Fruit fly (Drosophila melanogaster): Measurements from ENCODE around the gene santa-maria.
A peak's percentile ranks its signal among the peaks of the same experiment; 100 is the strongest.

Gene santa-maria

DNA sequence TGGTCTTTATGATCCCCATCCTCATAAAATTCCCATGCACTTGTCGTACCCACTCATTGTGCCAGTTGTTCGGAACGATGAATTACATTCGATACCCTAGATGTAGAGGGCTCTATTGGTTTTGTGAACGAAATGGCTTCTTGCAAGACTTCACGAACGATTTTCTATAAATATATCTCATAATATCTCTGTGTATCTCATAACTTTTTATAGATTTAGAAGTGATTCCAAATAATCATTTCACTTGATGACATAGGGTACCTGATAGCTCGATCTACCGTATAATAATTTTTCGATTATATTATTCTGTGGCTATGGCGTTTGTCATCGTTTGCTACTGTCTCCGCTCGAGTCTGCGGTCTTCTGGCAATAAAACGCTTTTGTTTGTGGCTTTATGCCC, 54.1 kb downstream of the santa-maria start (continued):
- TF ChIP-seq tin (GFP tag; optimal IDR thresholded peaks at IDR 0.05) (peak; percentile 51), rib (GFP tag; IDR thresholded peaks at IDR 0.05) (0 out of 2 replicates have a peak, but pooled peaks have one; percentile 30), gt (GFP tag; IDR thresholded peaks at IDR 0.05) (no peak), CG9609 (GFP tag; optimal IDR thresholded peaks at IDR 0.05) (no peak), ERR (GFP tag; optimal IDR thresholded peaks at IDR 0.05) (no peak), btn (GFP tag; optimal IDR thresholded peaks at IDR 0.05) (no peak), Eip74EF (GFP tag; optimal IDR thresholded peaks at IDR 0.05) (peak in 1 of 2 experiments; percentile 21), Hmr (GFP tag; optimal IDR thresholded peaks at IDR 0.05) (peak; percentile 66), Mad (GFP tag; optimal IDR thresholded peaks at IDR 0.05) (no peak), Bgb (GFP tag; IDR thresholded peaks at IDR 0.05; ENCODE audit: partially characterized antibody) (no peak), CG33213 (GFP tag; optimal IDR thresholded peaks at IDR 0.05) (no peak), CG1233 (GFP tag; optimal IDR thresholded peaks at IDR 0.05) (peak; percentile 44), CG32532 (GFP tag; IDR thresholded peaks at IDR 0.05) (peak; percentile 88), p53 (GFP tag; optimal IDR thresholded peaks at IDR 0.05) (no peak), CG10565 (GFP tag; optimal IDR thresholded peaks at IDR 0.05) (no peak), PHDP (tag; optimal IDR thresholded peaks at IDR 0.05) (peak; percentile 72), sisA (GFP tag; IDR thresholded peaks at IDR 0.05) (peak; percentile 62), CG1832 (GFP tag; optimal IDR thresholded peaks at IDR 0.05) (no peak), pros (GFP tag; optimal IDR thresholded peaks at IDR 0.05) (no peak), Asciz (GFP tag; optimal IDR thresholded peaks at IDR 0.05) (peak; percentile 56), z (GFP tag; IDR thresholded peaks at IDR 0.05) (no peak), Dbx (GFP tag; IDR thresholded peaks at IDR 0.05) (0 out of 3 replicates have a peak, but pooled peaks have one; percentile 38), Atf6 (GFP tag; IDR thresholded peaks at IDR 0.05) (peak; percentile 71; the same call in 1 of the 2 replicates), run (tag; optimal IDR thresholded peaks at IDR 0.05) (peak; percentile 60), tup (GFP tag; optimal IDR thresholded peaks at IDR 0.05) (no peak), Pdp1 (GFP tag; optimal IDR thresholded peaks at IDR 0.05) (peak; percentile 52 to 72), h (optimal IDR thresholded peaks at IDR 0.05) (no peak), CG10431 (GFP tag; optimal IDR thresholded peaks at IDR 0.05) (no peak), cad (GFP tag; optimal IDR thresholded peaks at IDR 0.05) (no peak), lbe (GFP tag; optimal IDR thresholded peaks at IDR 0.05) (no peak), crc (GFP tag; optimal IDR thresholded peaks at IDR 0.05) (no peak), CG3847 (GFP tag; IDR thresholded peaks at IDR 0.05) (peak; percentile 53; the same call in 1 of the 2 replicates), CG34376 (GFP tag; optimal IDR thresholded peaks at IDR 0.05) (no peak), ci (GFP tag; IDR thresholded peaks at IDR 0.05) (peak; percentile 80), bowl (GFP tag; IDR thresholded peaks at IDR 0.05) (no peak), Nf-YA (GFP tag; IDR thresholded peaks at IDR 0.05) (0 out of 2 replicates have a peak, but pooled peaks have one; percentile 26), CG4328 (GFP tag; optimal IDR thresholded peaks at IDR 0.05) (no peak), Dll (GFP tag; IDR thresholded peaks at IDR 0.05; ENCODE audit: partially characterized antibody) (no peak), dpn (GFP tag; optimal IDR thresholded peaks at IDR 0.05) (peak; percentile 62 to 76), dimm (GFP tag; IDR thresholded peaks at IDR 0.05) (no peak), Lhr (GFP tag; optimal IDR thresholded peaks at IDR 0.05) (no peak), Hr3 (GFP tag; optimal IDR thresholded peaks at IDR 0.05) (peak; percentile 59), Sox102F (GFP tag; optimal IDR thresholded peaks at IDR 0.05) (peak; percentile 77), pum (GFP tag; optimal IDR thresholded peaks at IDR 0.05) (peak; percentile 36), HLHmδ (GFP tag; optimal IDR thresholded peaks at IDR 0.05) (no peak), corto (GFP tag; optimal IDR thresholded peaks at IDR 0.05) (no peak), CG13624 (GFP tag; optimal IDR thresholded peaks at IDR 0.05) (peak; percentile 53), Camta (GFP tag; optimal IDR thresholded peaks at IDR 0.05) (peak; percentile 55), D (optimal IDR thresholded peaks at IDR 0.05) (no peak), D (GFP tag; optimal IDR thresholded peaks at IDR 0.05) (peak; percentile 48), Dip3 (GFP tag; optimal IDR thresholded peaks at IDR 0.05) (peak; percentile 19)
